Worm (Caenorhabditis elegans) whole organism, L4 larva: ENCODE measurements around the gene T28C6.5.

Experiments
- D1046.2 ChIP-seq: fragments of 200-800 bp; sonication (Bioruptor generic); IDR thresholded peaks from 2 replicates; pipeline ENCODE4 v1.3.6; 2022; ENCODE audit warnings: missing genetic modification characterization, missing compliant biosample characterization
- hif-1 ChIP-seq, 2 experiments: sonication (generic microtip); optimal IDR thresholded peaks; 2 replicates each; lab custom pipeline; 2016 to 2017; ENCODE audit warnings: missing compliant biosample characterization in 2 of 2, missing genetic modification characterization in 2 of 2, missing genetic modification reagents in 2 of 2, missing genotype in 2 of 2, mild to moderate bottlenecking in 1 of 2
- hlh-30 ChIP-seq: sonication (generic microtip); optimal IDR thresholded peaks from 2 replicates; lab custom pipeline; 2017; ENCODE audit warnings: antibody characterized with exemption, mild to moderate bottlenecking, missing genetic modification characterization, missing compliant biosample characterization; ENCODE audit not compliant: insufficient read depth
- mdt-29 ChIP-seq: fragments of 200-800 bp; sonication (Bioruptor generic); IDR thresholded peaks from 2 replicates; pipeline ENCODE4 v1.3.6; 2022; ENCODE audit warnings: missing genetic modification reagents, missing genetic modification characterization, missing compliant biosample characterization
- nhr-237 ChIP-seq: sonication (generic microtip); optimal IDR thresholded peaks from 2 replicates; lab custom pipeline; 2017; ENCODE audit warnings: missing biosample characterization, missing genetic modification characterization
- unc-62 ChIP-seq, 3 experiments: fragments of 150-350 bp in 1 of 3; sonication (generic microtip); optimal IDR thresholded peaks in 2 of 3; peaks in 1 of 3; 1 replicate in 1 of 3; 2 replicates in 2 of 3; lab custom pipeline; 2014 to 2017; ENCODE audit warnings: missing biosample characterization in 3 of 3, missing genetic modification characterization in 3 of 3, missing genetic modification reagents in 3 of 3, missing genotype in 1 of 3
- zag-1 ChIP-seq: fragments of 150-350 bp; optimal IDR thresholded peaks from 2 replicates; lab custom pipeline; 2014; ENCODE audit warnings: missing biosample characterization, missing genetic modification characterization

DNA sequence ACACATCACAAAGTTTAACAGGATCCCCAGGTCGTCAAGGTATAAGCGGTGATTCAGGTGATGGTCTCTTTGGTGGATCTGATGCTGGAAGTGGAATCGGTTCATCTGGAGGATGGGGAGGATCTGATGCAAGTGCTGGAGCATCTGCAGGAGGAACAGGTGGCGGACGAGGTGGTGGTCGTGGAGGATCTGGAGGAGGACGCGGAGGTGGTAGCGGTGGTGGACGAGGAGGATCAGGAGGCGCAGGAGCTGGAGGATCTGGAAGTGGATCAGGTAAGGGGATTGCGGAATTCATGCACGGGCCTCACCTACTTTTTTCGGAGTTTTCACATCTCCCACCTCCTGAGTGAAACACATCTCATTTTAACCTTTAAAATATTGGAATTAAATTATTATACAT lies 4.6 kb upstream of the T28C6.5 start:
- no peak for TF ChIP-seq zag-1
- TF ChIP-seq mdt-29 (GFP tag; lab: Robert Waterston, UW), result no peak
- no peak for TF ChIP-seq hif-1 (tag; optimal IDR thresholded peaks at IDR 0.05; lab: Kevin White, UChicago)
- TF ChIP-seq unc-62 (GFP tag; optimal IDR thresholded peaks at IDR 0.05 in 1 of 2; lab: Kevin White, UChicago), result no peak
- TF ChIP-seq unc-62 (tag; optimal IDR thresholded peaks at IDR 0.05; lab: Kevin White, UChicago), result no peak
- TF ChIP-seq nhr-237 (tag; lab: Kevin White, UChicago), result no peak
- no peak for TF ChIP-seq hlh-30 (tag; lab: Kevin White, UChicago)
- no peak for TF ChIP-seq D1046.2 (GFP tag; lab: Robert Waterston, UW)
